Fruit fly (Drosophila melanogaster) whole organism, embryonic: ENCODE results near the gene cl.

Experiments used
- Abd-B ChIP-seq: fragments of 200-800 bp; sonication (Bioruptor generic); optimal IDR thresholded peaks from 2 replicates; lab custom pipeline; 2018; ENCODE audit warnings: missing biosample characterization, mild to moderate bottlenecking, missing genetic modification characterization, moderate library complexity
- BtbVII ChIP-seq: fragments of 200-800 bp; sonication (Bioruptor generic); optimal IDR thresholded peaks from 3 replicates; lab custom pipeline; 2017; ENCODE audit warnings: missing biosample characterization, mild to moderate bottlenecking, missing genetic modification characterization
- CG11456 ChIP-seq: fragments of 200-800 bp; sonication (Bioruptor generic); IDR thresholded peaks from 3 replicates; pipeline ENCODE4 v1.3.6; 2022; ENCODE audit warnings: missing biosample characterization, missing genetic modification characterization
- CG11504 ChIP-seq: fragments of 200-800 bp; sonication (Bioruptor generic); optimal IDR thresholded peaks from 3 replicates; lab custom pipeline; 2019; ENCODE audit warnings: missing biosample characterization, mild to moderate bottlenecking, missing genetic modification characterization, moderate library complexity
- CG12104 ChIP-seq: fragments of 200-800 bp; sonication (Bioruptor generic); optimal IDR thresholded peaks from 3 replicates; lab custom pipeline; 2016; ENCODE audit warnings: missing biosample characterization, missing genetic modification characterization
- CG12219 ChIP-seq: fragments of 200-800 bp; sonication (Bioruptor generic); optimal IDR thresholded peaks from 3 replicates; lab custom pipeline; 2018; ENCODE audit warnings: missing biosample characterization, mild to moderate bottlenecking, missing genetic modification characterization
- CG12236 ChIP-seq: fragments of 200-800 bp; sonication (Bioruptor generic); optimal IDR thresholded peaks from 2 replicates; lab custom pipeline; 2016; ENCODE audit warnings: missing biosample characterization, missing genetic modification characterization
- CG12744 ChIP-seq: fragments of 200-800 bp; sonication (Bioruptor generic); optimal IDR thresholded peaks from 2 replicates; lab custom pipeline; 2016; ENCODE audit warnings: missing biosample characterization, missing genetic modification characterization
- CG15479 ChIP-seq: fragments of 200-800 bp; sonication (Bioruptor generic); optimal IDR thresholded peaks from 3 replicates; lab custom pipeline; 2019; ENCODE audit warnings: missing biosample characterization, mild to moderate bottlenecking, missing genetic modification characterization, moderate library complexity
- CG1792 ChIP-seq: fragments of 200-800 bp; sonication (Bioruptor generic); optimal IDR thresholded peaks from 2 replicates; lab custom pipeline; 2016; ENCODE audit warnings: missing biosample characterization, missing genetic modification characterization
- CG18011 ChIP-seq: fragments of 200-800 bp; sonication (Bioruptor generic); optimal IDR thresholded peaks from 2 replicates; lab custom pipeline; 2017; ENCODE audit warnings: missing biosample characterization, missing genetic modification characterization, mild to moderate bottlenecking, moderate library complexity, missing genotype
- CG2120 ChIP-seq: fragments of 200-800 bp; sonication (Bioruptor generic); optimal IDR thresholded peaks from 3 replicates; lab custom pipeline; 2016; ENCODE audit warnings: missing biosample characterization, missing genetic modification characterization
- CG2875 ChIP-seq: fragments of 200-800 bp; sonication (Bioruptor generic); optimal IDR thresholded peaks from 2 replicates; lab custom pipeline; 2017; ENCODE audit warnings: missing biosample characterization, mild to moderate bottlenecking, missing genetic modification characterization, missing genetic modification reagents
- CG2889 ChIP-seq: fragments of 200-800 bp; sonication (Bioruptor generic); IDR thresholded peaks from 3 replicates; pipeline ENCODE4 v1.3.6; 2022; ENCODE audit warnings: missing biosample characterization, missing genetic modification characterization
- CG31224 ChIP-seq: fragments of 200-800 bp; sonication (Bioruptor generic); IDR thresholded peaks from 2 replicates; pipeline ENCODE4 v1.3.6; 2022; ENCODE audit warnings: missing biosample characterization, missing genetic modification characterization
- CG33557 ChIP-seq: fragments of 200-800 bp; sonication (Bioruptor generic); optimal IDR thresholded peaks from 2 replicates; lab custom pipeline; 2019; ENCODE audit warnings: missing biosample characterization, mild to moderate bottlenecking, missing genetic modification characterization, moderate library complexity
- CG4424 ChIP-seq: fragments of 200-800 bp; sonication (Bioruptor generic); optimal IDR thresholded peaks from 3 replicates; lab custom pipeline; 2016; ENCODE audit warnings: missing biosample characterization, missing genetic modification characterization
- CG4707 ChIP-seq: fragments of 200-800 bp; sonication (Bioruptor generic); optimal IDR thresholded peaks from 2 replicates; lab custom pipeline; 2018; ENCODE audit warnings: missing biosample characterization, mild to moderate bottlenecking, missing genetic modification characterization, moderate library complexity
- CG6272 ChIP-seq: fragments of 200-800 bp; sonication (Bioruptor generic); IDR thresholded peaks from 2 replicates; pipeline ENCODE4 v1.3.6; 2022; ENCODE audit warnings: missing biosample characterization, missing genetic modification characterization
- CG6765 ChIP-seq: fragments of 200-800 bp; sonication (Bioruptor generic); optimal IDR thresholded peaks from 3 replicates; lab custom pipeline; 2017; ENCODE audit warnings: missing biosample characterization, mild to moderate bottlenecking, missing genetic modification characterization
- CG8944 ChIP-seq: fragments of 200-800 bp; sonication (Bioruptor generic); optimal IDR thresholded peaks from 3 replicates; lab custom pipeline; 2016; ENCODE audit warnings: missing biosample characterization, missing genetic modification characterization
- D19B ChIP-seq: fragments of 200-800 bp; sonication (Bioruptor generic); optimal IDR thresholded peaks from 2 replicates; lab custom pipeline; 2017; ENCODE audit warnings: missing biosample characterization, mild to moderate bottlenecking, missing genetic modification characterization
- HHEX ChIP-seq: fragments of 200-800 bp; sonication (Bioruptor generic); optimal IDR thresholded peaks from 3 replicates; lab custom pipeline; 2017; ENCODE audit warnings: missing biosample characterization, mild to moderate bottlenecking, missing genetic modification characterization, missing genetic modification reagents
- HLH54F ChIP-seq: fragments of 200-800 bp; sonication (Bioruptor generic); optimal IDR thresholded peaks from 3 replicates; lab custom pipeline; 2016; ENCODE audit warnings: missing biosample characterization, missing genetic modification characterization
- Neu2 ChIP-seq: fragments of 200-800 bp; sonication (Bioruptor generic); optimal IDR thresholded peaks from 3 replicates; lab custom pipeline; 2016; ENCODE audit warnings: missing biosample characterization, missing genetic modification characterization, borderline replicate concordance
- NfI ChIP-seq: fragments of 200-800 bp; sonication (Bioruptor generic); optimal IDR thresholded peaks from 3 replicates; lab custom pipeline; 2018; ENCODE audit warnings: missing biosample characterization, mild to moderate bottlenecking, missing genetic modification characterization, moderate library complexity
- Optix ChIP-seq: fragments of 200-800 bp; sonication (Bioruptor generic); IDR thresholded peaks from 3 replicates; pipeline ENCODE4 v1.3.6; 2022; ENCODE audit warnings: missing biosample characterization, missing genetic modification characterization
- Ptx1 ChIP-seq: fragments of 200-800 bp; sonication (Bioruptor generic); IDR thresholded peaks from 2 replicates; pipeline ENCODE4 v1.3.6; 2022; ENCODE audit warnings: missing biosample characterization, missing genetic modification characterization
- Ravus ChIP-seq: fragments of 200-800 bp; sonication (Bioruptor generic); IDR thresholded peaks from 2 replicates; pipeline ENCODE4 v1.3.6; 2022; ENCODE audit warnings: missing biosample characterization, missing genetic modification characterization
- Rx ChIP-seq: fragments of 200-800 bp; sonication (Bioruptor generic); IDR thresholded peaks from 2 replicates; pipeline ENCODE4 v1.3.6; 2022; ENCODE audit warnings: missing biosample characterization, missing genetic modification characterization
- Taf1 ChIP-seq: fragments of 200-800 bp; sonication (Bioruptor generic); IDR thresholded peaks from 2 replicates; pipeline ENCODE4 v1.3.6; 2022; ENCODE audit warnings: missing biosample characterization, missing genetic modification characterization
- Xbp1 ChIP-seq: fragments of 200-800 bp; sonication (Bioruptor generic); optimal IDR thresholded peaks from 3 replicates; lab custom pipeline; 2016; ENCODE audit warnings: missing biosample characterization, mild to moderate bottlenecking, missing genetic modification characterization
- Xrp1 ChIP-seq: fragments of 200-800 bp; sonication (Bioruptor generic); IDR thresholded peaks from 2 replicates; pipeline ENCODE4 v1.3.6; 2022; ENCODE audit warnings: missing biosample characterization, missing genetic modification characterization
- ase ChIP-seq: fragments of 200-800 bp; sonication (Bioruptor generic); IDR thresholded peaks from 3 replicates; pipeline ENCODE4 v1.3.6; 2022; ENCODE audit warnings: missing biosample characterization, missing genetic modification characterization
- bbx ChIP-seq: fragments of 200-800 bp; sonication (Bioruptor generic); IDR thresholded peaks from 2 replicates; pipeline ENCODE4 v1.3.6; 2022; ENCODE audit warnings: missing biosample characterization, missing genetic modification characterization; ENCODE audit not compliant: partially characterized antibody
- ci ChIP-seq: fragments of 200-800 bp; sonication (Bioruptor generic); IDR thresholded peaks from 3 replicates; pipeline ENCODE4 v1.3.6; 2022; ENCODE audit warnings: missing biosample characterization, missing genetic modification characterization
- dmrt99B ChIP-seq: fragments of 200-800 bp; sonication (Bioruptor generic); optimal IDR thresholded peaks from 2 replicates; lab custom pipeline; 2018; ENCODE audit warnings: missing biosample characterization, mild to moderate bottlenecking, missing genetic modification characterization, moderate library complexity
- gce ChIP-seq: fragments of 200-800 bp; sonication (Bioruptor generic); IDR thresholded peaks from 3 replicates; pipeline ENCODE4 v1.3.6; 2022; ENCODE audit warnings: missing biosample characterization, missing genetic modification characterization
- gem ChIP-seq: fragments of 200-800 bp; sonication (Bioruptor generic); optimal IDR thresholded peaks from 2 replicates; lab custom pipeline; 2019; ENCODE audit warnings: missing biosample characterization, mild to moderate bottlenecking, missing genetic modification characterization, moderate library complexity
- lola ChIP-seq, 3 experiments: fragments of >200 bp in 2 of 3; fragments of 200-800 bp in 1 of 3; sonication (Bioruptor generic) in 1 of 3; optimal IDR thresholded peaks; 2 replicates each; lab custom pipeline; 2017 to 2019; ENCODE audit warnings: missing biosample characterization in 3 of 3, missing genetic modification characterization in 3 of 3, mild to moderate bottlenecking in 1 of 3, moderate library complexity in 1 of 3
- repo ChIP-seq: fragments of 200-800 bp; sonication (Bioruptor generic); optimal IDR thresholded peaks from 2 replicates; lab custom pipeline; 2016; ENCODE audit warnings: missing biosample characterization, missing genetic modification characterization
- scrt ChIP-seq: fragments of 200-800 bp; sonication (Bioruptor generic); optimal IDR thresholded peaks from 2 replicates; lab custom pipeline; 2018; ENCODE audit warnings: missing biosample characterization, mild to moderate bottlenecking, missing genetic modification characterization, moderate library complexity
- seq ChIP-seq: fragments of 200-800 bp; sonication (Bioruptor generic); IDR thresholded peaks from 2 replicates; pipeline ENCODE4 v1.3.6; 2022; ENCODE audit warnings: missing biosample characterization, missing genetic modification characterization
- slou ChIP-seq: fragments of 200-800 bp; sonication (Bioruptor generic); optimal IDR thresholded peaks from 3 replicates; lab custom pipeline; 2016; ENCODE audit warnings: missing biosample characterization, missing genetic modification characterization
- sug ChIP-seq: fragments of 200-800 bp; optimal IDR thresholded peaks from 2 replicates; lab custom pipeline; 2019; ENCODE audit warnings: missing biosample characterization, mild to moderate bottlenecking, missing genetic modification characterization, moderate library complexity
- unpg ChIP-seq: fragments of 200-800 bp; sonication (Bioruptor generic); optimal IDR thresholded peaks from 3 replicates; lab custom pipeline; 2018; ENCODE audit warnings: missing biosample characterization, mild to moderate bottlenecking, missing genetic modification characterization, moderate library complexity
- zen2 ChIP-seq: fragments of 200-800 bp; sonication (Bioruptor generic); IDR thresholded peaks from 3 replicates; pipeline ENCODE4 v1.3.6; 2022; ENCODE audit warnings: missing biosample characterization, missing genetic modification characterization; ENCODE audit not compliant: partially characterized antibody
- zf30C ChIP-seq: fragments of 200-800 bp; sonication (Bioruptor generic); optimal IDR thresholded peaks from 3 replicates; lab custom pipeline; 2018; ENCODE audit warnings: missing biosample characterization, mild to moderate bottlenecking, missing genetic modification characterization
- zfh1 ChIP-seq: fragments of 200-800 bp; sonication (Bioruptor generic); IDR thresholded peaks from 3 replicates; pipeline ENCODE4 v1.3.6; 2022; ENCODE audit warnings: missing biosample characterization, missing genetic modification characterization

cl gene

DNA sequence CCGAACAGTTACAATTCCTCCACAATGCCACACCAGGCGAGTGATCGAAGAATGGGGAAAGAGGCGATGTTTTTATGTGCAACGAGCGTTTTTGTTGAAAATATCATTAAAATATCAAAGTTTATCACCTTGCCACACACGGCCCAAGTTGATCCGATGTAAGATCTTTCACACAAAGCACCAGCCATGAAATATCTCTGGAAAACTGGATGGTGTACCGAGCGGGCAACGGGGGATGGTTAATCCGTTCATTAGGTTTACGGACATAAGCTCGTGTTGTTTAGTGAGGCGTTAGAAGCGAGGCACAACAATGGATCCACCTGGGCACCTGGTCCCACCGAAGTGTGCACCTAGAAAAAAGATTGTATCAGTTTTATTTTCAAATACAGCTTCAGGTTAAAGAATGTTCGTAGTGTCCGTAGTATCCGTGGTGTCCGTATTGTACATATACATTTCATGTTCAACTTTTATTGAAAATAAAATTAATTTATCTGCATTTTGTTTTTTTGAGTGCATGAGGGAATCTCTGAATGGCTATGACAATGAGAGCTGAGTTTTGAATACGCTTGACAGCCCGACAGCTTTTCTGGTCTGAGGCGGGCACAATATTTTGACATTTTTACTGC is 23.4 kb upstream of the cl start (continued):
- TF ChIP-seq Xrp1, result peak; percentile 80
- no peak for TF ChIP-seq D19B (GFP tag; lab: Kevin White, UChicago)
- TF ChIP-seq CG33557 (GFP tag; lab: Kevin White, UChicago), result peak; percentile 69
- peak; percentile 3 for TF ChIP-seq repo (GFP tag; lab: Kevin White, UChicago)
- TF ChIP-seq unpg (GFP tag; lab: Kevin White, UChicago), result peak; percentile 78
- no peak for TF ChIP-seq CG6765 (GFP tag; lab: Kevin White, UChicago)
- no peak for TF ChIP-seq CG2889 (GFP tag; lab: Robert Waterston, UW)
- TF ChIP-seq CG1792 (GFP tag; lab: Kevin White, UChicago), result no peak
- TF ChIP-seq HLH54F (GFP tag; lab: Kevin White, UChicago), result peak; percentile 19
- TF ChIP-seq ci (GFP tag; lab: Robert Waterston, UW), result peak; percentile 79
- peak; percentile 39; the same call in 1 of the 2 replicates for TF ChIP-seq CG6272
- TF ChIP-seq lola (GFP tag; optimal IDR thresholded peaks at IDR 0.05; lab: Kevin White, UChicago), result peak in 1 of 3 experiments; percentile 77
- peak; percentile 61 for TF ChIP-seq CG2875 (GFP tag; lab: Kevin White, UChicago)
- no peak for TF ChIP-seq Ravus
- TF ChIP-seq CG18011 (GFP tag; lab: Kevin White, UChicago), result no peak
- TF ChIP-seq BtbVII, result no peak
- peak; percentile 53 for TF ChIP-seq NfI
- peak; percentile 17 for TF ChIP-seq scrt (GFP tag; lab: Kevin White, UChicago)
- TF ChIP-seq Neu2 (GFP tag; lab: Kevin White, UChicago), result no peak
- TF ChIP-seq Abd-B, result peak; percentile 45
- no peak for TF ChIP-seq CG15479 (GFP tag; lab: Kevin White, UChicago)
- peak; percentile 4 for TF ChIP-seq CG12236 (GFP tag; lab: Kevin White, UChicago)
- TF ChIP-seq CG12104, result peak; percentile 34
- TF ChIP-seq zf30C (GFP tag; lab: Kevin White, UChicago), result peak; percentile 23
- TF ChIP-seq CG31224, result peak; percentile 22; the same call in 1 of the 2 replicates
- TF ChIP-seq seq (GFP tag; lab: Robert Waterston, UW), result peak; percentile 19; the same call in 1 of the 2 replicates
- peak; percentile 60; the same call in 1 of the 3 replicates for TF ChIP-seq CG11456
- peak; percentile 11; the same call in 1 of the 3 replicates for TF ChIP-seq ase (GFP tag; lab: Robert Waterston, UW)
- peak; percentile 43 for TF ChIP-seq HHEX (GFP tag; lab: Kevin White, UChicago)
- peak; percentile 50 for TF ChIP-seq Xbp1 (GFP tag; lab: Kevin White, UChicago)
- TF ChIP-seq CG12744, result no peak
- peak; percentile 11 for TF ChIP-seq CG8944 (GFP tag; lab: Kevin White, UChicago)
- peak; percentile 80 for TF ChIP-seq gem
- TF ChIP-seq CG12219 (GFP tag; lab: Kevin White, UChicago), result peak; percentile 36
- peak; percentile 54 for TF ChIP-seq Ptx1
- peak; percentile 77 for TF ChIP-seq zfh1 (GFP tag; lab: Robert Waterston, UW)
- peak; percentile 18; the same call in 1 of the 2 replicates for TF ChIP-seq Rx (GFP tag; lab: Robert Waterston, UW)
- peak; percentile 68 for TF ChIP-seq CG4424 (GFP tag; lab: Kevin White, UChicago)
- TF ChIP-seq sug (tag; lab: Kevin White, UChicago), result no peak
- no peak for TF ChIP-seq bbx (GFP tag; lab: Robert Waterston, UW)
- peak; percentile 45; the same call in 1 of the 3 replicates for TF ChIP-seq Optix (GFP tag; lab: Robert Waterston, UW)
- 0 out of 2 replicates have a peak, but pooled peaks have one; percentile 11 for TF ChIP-seq Taf1 (GFP tag; lab: Robert Waterston, UW)
- TF ChIP-seq CG11504 (tag; lab: Kevin White, UChicago), result peak; percentile 73
- TF ChIP-seq CG2120, result no peak
- no peak for TF ChIP-seq zen2 (GFP tag; lab: Robert Waterston, UW)
- peak; percentile 65 for TF ChIP-seq dmrt99B (tag; lab: Kevin White, UChicago)
- TF ChIP-seq slou (GFP tag; lab: Kevin White, UChicago), result peak; percentile 16
- no peak for TF ChIP-seq gce
- peak; percentile 57 for TF ChIP-seq CG4707 (GFP tag; lab: Kevin White, UChicago)
